Worm (Caenorhabditis elegans) whole organism, late embryonic: ENCODE data around the gene C27D6.15.

ENCODE experiments used
- C08G9.2 ChIP-seq: sonication (generic microtip); optimal IDR thresholded peaks from 2 replicates; lab custom pipeline; 2016; ENCODE audit warnings: mild to moderate bottlenecking, missing genetic modification characterization, moderate library complexity, missing compliant biosample characterization
- K02D7.2 ChIP-seq: sonication (generic microtip); optimal IDR thresholded peaks from 2 replicates; lab custom pipeline; 2017; ENCODE audit warnings: mild to moderate bottlenecking, missing genetic modification characterization, missing compliant biosample characterization
- K09A11.1 ChIP-seq: sonication (generic microtip); optimal IDR thresholded peaks from 2 replicates; lab custom pipeline; 2017; ENCODE audit warnings: antibody characterized with exemption, mild to moderate bottlenecking, missing genetic modification characterization, missing compliant biosample characterization; ENCODE audit not compliant: insufficient read depth
- T23F11.4 ChIP-seq: fragments of 200-800 bp; sonication (Bioruptor generic); optimal IDR thresholded peaks from 2 replicates; lab custom pipeline; 2018; ENCODE audit warnings: mild to moderate bottlenecking, missing genetic modification characterization, missing compliant biosample characterization
- Y22D7AL.16 ChIP-seq: sonication (generic microtip); optimal IDR thresholded peaks from 2 replicates; lab custom pipeline; 2016; ENCODE audit warnings: missing genetic modification characterization, missing compliant biosample characterization
- ahr-1 ChIP-seq: sonication (generic microtip); optimal IDR thresholded peaks from 2 replicates; lab custom pipeline; 2016; ENCODE audit warnings: missing genetic modification characterization, missing compliant biosample characterization
- ama-1 ChIP-seq: fragments of 150-350 bp; optimal IDR thresholded peaks from 2 replicates; lab custom pipeline; 2014
- ceh-14 ChIP-seq: sonication (generic microtip); optimal IDR thresholded peaks from 2 replicates; lab custom pipeline; 2016; ENCODE audit warnings: missing genotype, missing genetic modification characterization, missing compliant biosample characterization
- ceh-18 ChIP-seq: sonication (generic microtip); optimal IDR thresholded peaks from 2 replicates; lab custom pipeline; 2016; ENCODE audit warnings: missing genetic modification characterization, missing compliant biosample characterization
- ceh-19 ChIP-seq: fragments of 200-800 bp; sonication (Bioruptor generic); optimal IDR thresholded peaks from 2 replicates; lab custom pipeline; 2018; ENCODE audit warnings: mild to moderate bottlenecking, missing genetic modification characterization, missing compliant biosample characterization
- ceh-22 ChIP-seq: sonication (generic microtip); optimal IDR thresholded peaks from 2 replicates; lab custom pipeline; 2017; ENCODE audit warnings: missing biosample characterization, missing genetic modification characterization
- ceh-24 ChIP-seq: sonication (generic microtip); optimal IDR thresholded peaks from 2 replicates; lab custom pipeline; 2016; ENCODE audit warnings: mild to moderate bottlenecking, missing genetic modification characterization, missing compliant biosample characterization
- ceh-30 ChIP-seq: fragments of 150-350 bp; optimal IDR thresholded peaks from 2 replicates; lab custom pipeline; 2014; ENCODE audit warnings: missing biosample characterization, missing genetic modification characterization
- ceh-31 ChIP-seq: sonication (generic microtip); optimal IDR thresholded peaks from 2 replicates; lab custom pipeline; 2016; ENCODE audit warnings: missing genetic modification characterization, missing compliant biosample characterization
- ceh-34 ChIP-seq: sonication (generic microtip); optimal IDR thresholded peaks from 2 replicates; lab custom pipeline; 2016; ENCODE audit warnings: mild to moderate bottlenecking, missing genetic modification characterization, missing compliant biosample characterization
- ceh-45 ChIP-seq: fragments of 200-800 bp; sonication (Bioruptor generic); IDR thresholded peaks from 2 replicates; pipeline ENCODE4 v1.3.6; 2022; ENCODE audit warnings: missing genetic modification reagents, missing genetic modification characterization, missing compliant biosample characterization
- ceh-6 ChIP-seq: fragments of 200-800 bp; sonication (Bioruptor generic); optimal IDR thresholded peaks from 2 replicates; lab custom pipeline; 2018; ENCODE audit warnings: mild to moderate bottlenecking, missing genetic modification characterization, missing compliant biosample characterization
- ceh-9 ChIP-seq: sonication (generic microtip); optimal IDR thresholded peaks from 2 replicates; lab custom pipeline; 2016; ENCODE audit warnings: mild to moderate bottlenecking, missing genetic modification characterization, inconsistent platforms, missing compliant biosample characterization
- che-1 ChIP-seq: sonication (generic microtip); optimal IDR thresholded peaks from 2 replicates; lab custom pipeline; 2016; ENCODE audit warnings: mild to moderate bottlenecking, missing genetic modification characterization, missing compliant biosample characterization
- dve-1 ChIP-seq: sonication (generic microtip); optimal IDR thresholded peaks from 2 replicates; lab custom pipeline; 2017; ENCODE audit warnings: antibody characterized with exemption, mild to moderate bottlenecking, missing genetic modification characterization, missing compliant biosample characterization
- elt-2 ChIP-seq: sonication (generic microtip); optimal IDR thresholded peaks from 2 replicates; lab custom pipeline; 2016; ENCODE audit warnings: missing genetic modification reagents, missing genetic modification characterization, missing compliant biosample characterization
- ets-4 ChIP-seq: sonication (generic microtip); optimal IDR thresholded peaks from 2 replicates; lab custom pipeline; 2016; ENCODE audit warnings: missing genetic modification characterization, missing compliant biosample characterization
- fax-1 ChIP-seq: sonication (generic microtip); optimal IDR thresholded peaks from 2 replicates; lab custom pipeline; 2016; ENCODE audit warnings: missing genotype, missing genetic modification characterization, missing compliant biosample characterization
- fkh-10 ChIP-seq: fragments of 150-350 bp; optimal IDR thresholded peaks from 2 replicates; lab custom pipeline; 2014; ENCODE audit warnings: missing biosample characterization, missing genetic modification reagents, missing genetic modification characterization
- fkh-6 ChIP-seq: sonication (generic microtip); optimal IDR thresholded peaks from 2 replicates; lab custom pipeline; 2016; ENCODE audit warnings: missing genetic modification characterization, missing compliant biosample characterization
- hlh-13 ChIP-seq: fragments of 200-800 bp; sonication (Bioruptor generic); optimal IDR thresholded peaks from 2 replicates; lab custom pipeline; 2018; ENCODE audit warnings: mild to moderate bottlenecking, missing genetic modification characterization, missing compliant biosample characterization
- hlh-15 ChIP-seq: sonication (generic microtip); optimal IDR thresholded peaks from 2 replicates; lab custom pipeline; 2016; ENCODE audit warnings: missing genetic modification characterization, missing compliant biosample characterization
- hlh-30 ChIP-seq: sonication (generic microtip); optimal IDR thresholded peaks from 2 replicates; lab custom pipeline; 2017; ENCODE audit warnings: antibody characterized with exemption, missing genetic modification characterization, missing compliant biosample characterization; ENCODE audit not compliant: insufficient read depth
- hlh-6 ChIP-seq: sonication (generic microtip); optimal IDR thresholded peaks from 2 replicates; lab custom pipeline; 2016; ENCODE audit warnings: missing genotype, missing genetic modification characterization, missing compliant biosample characterization
- hlh-8 ChIP-seq: sonication (generic microtip); optimal IDR thresholded peaks from 2 replicates; lab custom pipeline; 2016; ENCODE audit warnings: missing genotype, missing genetic modification characterization, missing compliant biosample characterization
- lim-6 ChIP-seq: sonication (generic microtip); optimal IDR thresholded peaks from 2 replicates; lab custom pipeline; 2016; ENCODE audit warnings: missing genetic modification characterization, missing compliant biosample characterization
- madf-2 ChIP-seq: sonication (generic microtip); optimal IDR thresholded peaks from 2 replicates; lab custom pipeline; 2017; ENCODE audit warnings: missing genetic modification characterization, missing compliant biosample characterization
- mec-3 ChIP-seq: sonication (generic microtip); optimal IDR thresholded peaks from 2 replicates; lab custom pipeline; 2016; ENCODE audit warnings: borderline replicate concordance, missing genetic modification characterization, missing compliant biosample characterization
- nfya-1 ChIP-seq: sonication (generic microtip); optimal IDR thresholded peaks from 2 replicates; lab custom pipeline; 2017; ENCODE audit warnings: missing genetic modification characterization, mild to moderate bottlenecking, missing compliant biosample characterization, antibody characterized with exemption, moderate library complexity
- nhr-11 ChIP-seq: fragments of 150-350 bp; optimal IDR thresholded peaks from 2 replicates; lab custom pipeline; 2014; ENCODE audit warnings: missing biosample characterization, missing genetic modification characterization
- nhr-232 ChIP-seq: sonication (generic microtip); optimal IDR thresholded peaks from 2 replicates; lab custom pipeline; 2016; ENCODE audit warnings: missing genetic modification characterization, missing compliant biosample characterization
- pax-1 ChIP-seq: fragments of 150-350 bp; optimal IDR thresholded peaks from 2 replicates; lab custom pipeline; 2014; ENCODE audit warnings: missing biosample characterization, missing genetic modification characterization
- pha-2 ChIP-seq: sonication (generic microtip); optimal IDR thresholded peaks from 2 replicates; lab custom pipeline; 2017; ENCODE audit warnings: mild to moderate bottlenecking, missing genetic modification characterization, missing compliant biosample characterization
- pha-4 ChIP-seq: fragments of 150-350 bp; optimal IDR thresholded peaks from 2 replicates; lab custom pipeline; 2018; ENCODE audit warnings: missing biosample characterization, missing genetic modification reagents, missing genetic modification characterization
- pros-1 ChIP-seq: fragments of 150-350 bp; optimal IDR thresholded peaks from 2 replicates; lab custom pipeline; 2014; ENCODE audit warnings: missing biosample characterization, missing genetic modification reagents, missing genetic modification characterization
- ref-2 ChIP-seq: sonication (generic microtip); optimal IDR thresholded peaks from 2 replicates; lab custom pipeline; 2016; ENCODE audit warnings: missing genetic modification characterization, missing compliant biosample characterization
- rnt-1 ChIP-seq: sonication (generic microtip); optimal IDR thresholded peaks from 2 replicates; lab custom pipeline; 2016; ENCODE audit warnings: missing genetic modification characterization, missing compliant biosample characterization
- sdc-2 ChIP-seq: sonication (generic microtip); optimal IDR thresholded peaks from 2 replicates; lab custom pipeline; 2016; ENCODE audit warnings: missing genotype, missing genetic modification characterization, missing compliant biosample characterization
- sox-4 ChIP-seq: sonication (generic microtip); optimal IDR thresholded peaks from 2 replicates; lab custom pipeline; 2017; ENCODE audit warnings: mild to moderate bottlenecking, missing genetic modification characterization, inconsistent platforms, missing compliant biosample characterization
- syd-9 ChIP-seq: sonication (generic microtip); optimal IDR thresholded peaks from 2 replicates; lab custom pipeline; 2016; ENCODE audit warnings: mild to moderate bottlenecking, missing genetic modification characterization, moderate library complexity, missing compliant biosample characterization
- tbx-2 ChIP-seq: sonication (generic microtip); optimal IDR thresholded peaks from 2 replicates; lab custom pipeline; 2016; ENCODE audit warnings: missing genetic modification characterization, missing compliant biosample characterization
- tbx-7 ChIP-seq: sonication (generic microtip); optimal IDR thresholded peaks from 2 replicates; lab custom pipeline; 2016; ENCODE audit warnings: missing genotype, missing genetic modification characterization, missing compliant biosample characterization
- unc-3 ChIP-seq, 2 experiments: fragments of 200-800 bp in 1 of 2; sonication (Bioruptor generic) in 1 of 2; sonication (generic microtip) in 1 of 2; conservative IDR thresholded peaks in 1 of 2; optimal IDR thresholded peaks in 1 of 2; 2 replicates each; pipeline versions ENCODE4 v1.3.6 to Lab custom; 2016 to 2022; ENCODE audit warnings: missing compliant biosample characterization in 2 of 2, missing genetic modification characterization in 2 of 2, missing genetic modification reagents in 1 of 2
- unc-42 ChIP-seq: sonication (generic microtip); optimal IDR thresholded peaks from 2 replicates; lab custom pipeline; 2016; ENCODE audit warnings: missing genotype, missing genetic modification characterization, missing compliant biosample characterization
- unc-86 ChIP-seq: sonication (generic microtip); optimal IDR thresholded peaks from 2 replicates; lab custom pipeline; 2016; ENCODE audit warnings: missing genetic modification characterization, missing compliant biosample characterization
- ztf-16 ChIP-seq: sonication (generic microtip); optimal IDR thresholded peaks from 2 replicates; lab custom pipeline; 2017; ENCODE audit warnings: missing genetic modification characterization, missing compliant biosample characterization

C27D6.15 gene

ce11 chrII:5180272-5180671 is 8.6 kb downstream of the C27D6.15 start:
- no peak for TF ChIP-seq fkh-10
- TF ChIP-seq Y22D7AL.16 (tag; lab: Kevin White, UChicago) = no peak
- TF ChIP-seq sdc-2 (tag; lab: Kevin White, UChicago) = no peak

- TF ChIP-seq fax-1 (tag; lab: Kevin White, UChicago) (no peak), hlh-30 (tag; lab: Kevin White, UChicago) (peak; percentile 90), hlh-15 (tag; lab: Kevin White, UChicago) (no peak), ama-1 (lab: Kevin White, UChicago) (no peak), unc-42 (tag; lab: Kevin White, UChicago) (peak; percentile 51), nhr-11 (tag; lab: Kevin White, UChicago) (no peak), tbx-2 (tag; lab: Kevin White, UChicago) (peak; percentile 55), dve-1 (tag; lab: Kevin White, UChicago) (no peak), ceh-30 (no peak), sox-4 (tag; lab: Kevin White, UChicago) (no peak), unc-3 (GFP tag; conservative IDR thresholded peaks at IDR 0.05; lab: Robert Waterston, UW) (no peak), unc-3 (tag; optimal IDR thresholded peaks at IDR 0.05; lab: Kevin White, UChicago) (peak; percentile 30), ahr-1 (no peak), K09A11.1 (tag; lab: Kevin White, UChicago) (peak; percentile 12), ceh-45 (GFP tag; lab: Robert Waterston, UW) (no peak), ceh-34 (tag; lab: Kevin White, UChicago) (peak; percentile 64), ceh-24 (no peak), hlh-6 (tag; lab: Kevin White, UChicago) (no peak), lim-6 (tag; lab: Kevin White, UChicago) (no peak), elt-2 (tag; lab: Kevin White, UChicago) (peak; percentile 83), nfya-1 (tag; lab: Kevin White, UChicago) (peak; percentile 80), pros-1 (tag; lab: Kevin White, UChicago) (peak; percentile 80), pha-2 (no peak), pha-4 (no peak), unc-86 (tag; lab: Kevin White, UChicago) (no peak), rnt-1 (tag; lab: Kevin White, UChicago) (peak; percentile 52), syd-9 (tag; lab: Kevin White, UChicago) (peak; percentile 45), ceh-19 (GFP tag; lab: Kevin White, UChicago) (no peak), nhr-232 (no peak), ets-4 (tag; lab: Kevin White, UChicago) (no peak), ceh-18 (tag; lab: Kevin White, UChicago) (peak; percentile 74), fkh-6 (tag; lab: Kevin White, UChicago) (no peak), ceh-9 (no peak), ztf-16 (no peak), hlh-13 (GFP tag; lab: Kevin White, UChicago) (no peak), K02D7.2 (no peak), ceh-14 (tag; lab: Kevin White, UChicago) (no peak), ceh-6 (GFP tag; lab: Kevin White, UChicago) (no peak), tbx-7 (tag; lab: Kevin White, UChicago) (no peak), T23F11.4 (GFP tag; lab: Kevin White, UChicago) (no peak), fkh-10 (no peak), madf-2 (tag; lab: Kevin White, UChicago) (peak; percentile 15), mec-3 (tag; lab: Kevin White, UChicago) (no peak), Y22D7AL.16 (tag; lab: Kevin White, UChicago) (no peak), che-1 (tag; lab: Kevin White, UChicago) (no peak), pax-1 (no peak), ref-2 (tag; lab: Kevin White, UChicago) (peak; percentile 61), hlh-8 (tag; lab: Kevin White, UChicago) (peak; percentile 17), C08G9.2 (no peak), ceh-22 (tag; lab: Kevin White, UChicago) (no peak), ceh-31 (peak; percentile 88)
Observed at ce11 chrII:5181497-5181896, 9.8 kb downstream of the C27D6.15 start.
